Fruit fly (Drosophila melanogaster) whole organism, embryonic: ENCODE results near the gene Pex10.
A peak's percentile ranks its signal among the peaks of the same experiment; 100 is the strongest.

ENCODE experiments used
- Aef1 ChIP-seq: fragments of 200-800 bp; sonication (Bioruptor generic); IDR thresholded peaks from 3 replicates; pipeline ENCODE4 v1.3.6; 2022; ENCODE audit warnings: missing biosample characterization, missing genetic modification characterization
- Antp ChIP-seq: fragments of 200-800 bp; sonication (Bioruptor generic); optimal IDR thresholded peaks from 3 replicates; lab custom pipeline; 2016; ENCODE audit warnings: missing biosample characterization, missing genetic modification characterization
- Atf6 ChIP-seq: fragments of 200-800 bp; sonication (Bioruptor generic); IDR thresholded peaks from 2 replicates; pipeline ENCODE4 v1.3.6; 2022; ENCODE audit warnings: missing biosample characterization, missing genetic modification characterization
- B-H1 ChIP-seq: fragments of 200-800 bp; sonication (Bioruptor generic); IDR thresholded peaks from 3 replicates; pipeline ENCODE4 v1.3.6; 2022; ENCODE audit warnings: missing biosample characterization, missing genetic modification characterization
- BtbVII ChIP-seq: fragments of 200-800 bp; sonication (Bioruptor generic); optimal IDR thresholded peaks from 3 replicates; lab custom pipeline; 2017; ENCODE audit warnings: missing biosample characterization, mild to moderate bottlenecking, missing genetic modification characterization
- Bteb2 ChIP-seq: fragments of 200-800 bp; sonication (Bioruptor generic); optimal IDR thresholded peaks from 2 replicates; lab custom pipeline; 2016; ENCODE audit warnings: missing biosample characterization, missing genetic modification characterization
- CG10267 ChIP-seq: fragments of 200-800 bp; sonication (Bioruptor generic); optimal IDR thresholded peaks from 2 replicates; lab custom pipeline; 2018; ENCODE audit warnings: missing biosample characterization, mild to moderate bottlenecking, missing genetic modification characterization, moderate library complexity
- CG12071 ChIP-seq: fragments of 200-800 bp; sonication (Bioruptor generic); optimal IDR thresholded peaks from 3 replicates; lab custom pipeline; 2018; ENCODE audit warnings: missing biosample characterization, mild to moderate bottlenecking, missing genetic modification characterization
- CG12104 ChIP-seq: fragments of 200-800 bp; sonication (Bioruptor generic); optimal IDR thresholded peaks from 3 replicates; lab custom pipeline; 2016; ENCODE audit warnings: missing biosample characterization, missing genetic modification characterization
- CG12155 ChIP-seq: fragments of 200-800 bp; sonication (Bioruptor generic); optimal IDR thresholded peaks from 3 replicates; lab custom pipeline; 2016; ENCODE audit warnings: missing biosample characterization, missing genetic modification characterization
- CG13424 ChIP-seq: fragments of 200-800 bp; sonication (Bioruptor generic); optimal IDR thresholded peaks from 2 replicates; lab custom pipeline; 2019; ENCODE audit warnings: missing biosample characterization, mild to moderate bottlenecking, missing genetic modification characterization, moderate library complexity
- CG14014 ChIP-seq: fragments of 200-800 bp; sonication (Bioruptor generic); IDR thresholded peaks from 2 replicates; pipeline ENCODE4 v1.3.6; 2022; ENCODE audit warnings: missing biosample characterization, missing genetic modification characterization
- CG15601 ChIP-seq: fragments of 200-800 bp; sonication (Bioruptor generic); optimal IDR thresholded peaks from 3 replicates; lab custom pipeline; 2019; ENCODE audit warnings: missing biosample characterization, mild to moderate bottlenecking, missing genetic modification characterization, moderate library complexity
- CG17186 ChIP-seq: fragments of 200-800 bp; sonication (Bioruptor generic); optimal IDR thresholded peaks from 3 replicates; lab custom pipeline; 2017; ENCODE audit warnings: missing biosample characterization, missing genetic modification reagents, missing genetic modification characterization
- CG17361 ChIP-seq: fragments of 200-800 bp; sonication (Bioruptor generic); IDR thresholded peaks from 3 replicates; pipeline ENCODE4 v1.3.6; 2022; ENCODE audit warnings: missing biosample characterization, missing genetic modification characterization
- CG32772 ChIP-seq: fragments of 200-800 bp; sonication (Bioruptor generic); IDR thresholded peaks from 2 replicates; pipeline ENCODE4 v1.3.6; 2022; ENCODE audit warnings: missing biosample characterization, missing genetic modification characterization
- CG34376 ChIP-seq: fragments of 200-800 bp; sonication (Bioruptor generic); optimal IDR thresholded peaks from 2 replicates; lab custom pipeline; 2018; ENCODE audit warnings: missing biosample characterization, mild to moderate bottlenecking, missing genetic modification characterization
- CG4424 ChIP-seq: fragments of 200-800 bp; sonication (Bioruptor generic); optimal IDR thresholded peaks from 3 replicates; lab custom pipeline; 2016; ENCODE audit warnings: missing biosample characterization, missing genetic modification characterization
- CG4730 ChIP-seq: fragments of 200-800 bp; sonication (Bioruptor generic); IDR thresholded peaks from 2 replicates; pipeline ENCODE4 v1.3.6; 2022; ENCODE audit warnings: missing biosample characterization, missing genetic modification characterization
- CG4854 ChIP-seq: fragments of 200-800 bp; sonication (Bioruptor generic); optimal IDR thresholded peaks from 2 replicates; lab custom pipeline; 2016; ENCODE audit warnings: missing biosample characterization, missing genetic modification characterization, inconsistent platforms
- CG8359 ChIP-seq: fragments of 200-800 bp; sonication (Bioruptor generic); optimal IDR thresholded peaks from 2 replicates; lab custom pipeline; 2017; ENCODE audit warnings: missing biosample characterization, mild to moderate bottlenecking, missing genetic modification characterization, borderline replicate concordance
- Dfd ChIP-seq, 2 experiments: fragments of >200 bp; optimal IDR thresholded peaks; 2 replicates each; lab custom pipeline; 2017; ENCODE audit warnings: missing biosample characterization in 2 of 2, missing genetic modification characterization in 2 of 2
- Dp ChIP-seq: fragments of 200-800 bp; sonication (Bioruptor generic); optimal IDR thresholded peaks from 2 replicates; lab custom pipeline; 2018; ENCODE audit warnings: missing biosample characterization, mild to moderate bottlenecking, missing genetic modification characterization, moderate library complexity
- Drgx ChIP-seq: fragments of 200-800 bp; sonication (Bioruptor generic); IDR thresholded peaks from 2 replicates; pipeline ENCODE4 v1.3.6; 2022; ENCODE audit warnings: missing biosample characterization, missing genetic modification characterization
- Fer1 ChIP-seq: fragments of 200-800 bp; sonication (Bioruptor generic); optimal IDR thresholded peaks from 2 replicates; lab custom pipeline; 2017; ENCODE audit warnings: missing biosample characterization, mild to moderate bottlenecking, missing genetic modification characterization
- HLH3B ChIP-seq: fragments of 200-800 bp; sonication (Bioruptor generic); IDR thresholded peaks from 2 replicates; pipeline ENCODE4 v1.3.6; 2022; ENCODE audit warnings: missing biosample characterization, missing genetic modification characterization
- HLH4C ChIP-seq: fragments of 200-800 bp; sonication (Bioruptor generic); IDR thresholded peaks from 3 replicates; pipeline ENCODE4 v1.3.6; 2022; ENCODE audit warnings: missing biosample characterization, missing genetic modification characterization; ENCODE audit not compliant: partially characterized antibody
- MBD-R2 ChIP-seq: fragments of 200-800 bp; sonication (Bioruptor generic); IDR thresholded peaks from 2 replicates; pipeline ENCODE4 v1.3.6; 2022; ENCODE audit warnings: missing biosample characterization, missing genetic modification characterization
- MESR4 ChIP-seq: fragments of 200-800 bp; sonication (Bioruptor generic); optimal IDR thresholded peaks from 2 replicates; lab custom pipeline; 2018; ENCODE audit warnings: missing biosample characterization, mild to moderate bottlenecking, missing genetic modification characterization, moderate library complexity
- Med ChIP-seq: fragments of 200-800 bp; sonication (Bioruptor generic); peaks from one replicate; lab custom pipeline; 2016; ENCODE audit warnings: missing biosample characterization, missing genetic modification characterization, mild to moderate bottlenecking, inconsistent platforms, moderate library complexity
- Mrtf ChIP-seq: fragments of 200-800 bp; sonication (Bioruptor generic); IDR thresholded peaks from 3 replicates; pipeline ENCODE4 v1.3.6; 2022; ENCODE audit warnings: missing biosample characterization, missing genetic modification characterization
- Neu2 ChIP-seq: fragments of 200-800 bp; sonication (Bioruptor generic); optimal IDR thresholded peaks from 3 replicates; lab custom pipeline; 2016; ENCODE audit warnings: missing biosample characterization, missing genetic modification characterization, borderline replicate concordance
- Ptx1 ChIP-seq: fragments of 200-800 bp; sonication (Bioruptor generic); IDR thresholded peaks from 2 replicates; pipeline ENCODE4 v1.3.6; 2022; ENCODE audit warnings: missing biosample characterization, missing genetic modification characterization
- Sin3A ChIP-seq: fragments of >200 bp; optimal IDR thresholded peaks from 2 replicates; lab custom pipeline; 2018
- Trl ChIP-seq, 3 experiments: fragments of >200 bp in 2 of 3; fragments of 200-800 bp in 1 of 3; sonication (Bioruptor generic) in 1 of 3; optimal IDR thresholded peaks; 2 replicates in 1 of 3; 3 replicates in 2 of 3; lab custom pipeline; 2016 to 2017; ENCODE audit warnings: missing biosample characterization in 1 of 3, missing genetic modification characterization in 1 of 3
- al ChIP-seq: fragments of 200-800 bp; sonication (Bioruptor generic); IDR thresholded peaks from 2 replicates; pipeline ENCODE4 v1.3.6; 2022; ENCODE audit warnings: missing biosample characterization, missing genetic modification characterization
- bigmax ChIP-seq: fragments of 200-800 bp; sonication (Bioruptor generic); optimal IDR thresholded peaks from 2 replicates; lab custom pipeline; 2018; ENCODE audit warnings: missing biosample characterization, mild to moderate bottlenecking, missing genetic modification characterization
- chif ChIP-seq, 2 experiments: fragments of 200-800 bp; sonication (Bioruptor generic); optimal IDR thresholded peaks; 3 replicates each; lab custom pipeline; 2016; ENCODE audit warnings: missing biosample characterization in 2 of 2, missing genetic modification characterization in 2 of 2
- chm ChIP-seq: fragments of 200-800 bp; sonication (Bioruptor generic); IDR thresholded peaks from 2 replicates; pipeline ENCODE4 v1.3.6; 2022; ENCODE audit warnings: missing biosample characterization, missing genetic modification characterization
- en ChIP-seq: fragments of 200-800 bp; sonication (Bioruptor generic); optimal IDR thresholded peaks from 2 replicates; lab custom pipeline; 2016; ENCODE audit warnings: missing biosample characterization, missing genetic modification characterization
- ftz-f1 ChIP-seq: fragments of 200-800 bp; sonication (Bioruptor generic); optimal IDR thresholded peaks from 2 replicates; lab custom pipeline; 2016; ENCODE audit warnings: missing biosample characterization, missing genetic modification characterization
- kay ChIP-seq: fragments of 200-800 bp; sonication (Bioruptor generic); optimal IDR thresholded peaks from 2 replicates; lab custom pipeline; 2016; ENCODE audit warnings: missing biosample characterization, missing genetic modification characterization
- luna ChIP-seq: fragments of 200-800 bp; sonication (Bioruptor generic); optimal IDR thresholded peaks from 2 replicates; lab custom pipeline; 2016; ENCODE audit warnings: missing biosample characterization, missing genetic modification characterization
- mirr ChIP-seq: fragments of 200-800 bp; sonication (Bioruptor generic); optimal IDR thresholded peaks from 3 replicates; lab custom pipeline; 2018; ENCODE audit warnings: missing biosample characterization, mild to moderate bottlenecking, missing genetic modification characterization
- pros ChIP-seq: fragments of 200-800 bp; sonication (Bioruptor generic); optimal IDR thresholded peaks from 3 replicates; lab custom pipeline; 2019; ENCODE audit warnings: missing biosample characterization, mild to moderate bottlenecking, missing genetic modification characterization, moderate library complexity
- schlank ChIP-seq: fragments of 200-800 bp; sonication (Bioruptor generic); optimal IDR thresholded peaks from 2 replicates; lab custom pipeline; 2018; ENCODE audit warnings: missing biosample characterization, mild to moderate bottlenecking, missing genetic modification characterization
- slou ChIP-seq: fragments of 200-800 bp; sonication (Bioruptor generic); optimal IDR thresholded peaks from 3 replicates; lab custom pipeline; 2016; ENCODE audit warnings: missing biosample characterization, missing genetic modification characterization
- sqz ChIP-seq: fragments of 200-800 bp; sonication (Bioruptor generic); optimal IDR thresholded peaks from 3 replicates; lab custom pipeline; 2018; ENCODE audit warnings: missing biosample characterization, mild to moderate bottlenecking, missing genetic modification characterization
- sr ChIP-seq: fragments of 200-800 bp; sonication (Bioruptor generic); IDR thresholded peaks from 3 replicates; pipeline ENCODE4 v1.3.6; 2022; ENCODE audit warnings: missing biosample characterization, missing genetic modification characterization
- twi ChIP-seq: fragments of 200-800 bp; optimal IDR thresholded peaks from 2 replicates; lab custom pipeline; 2019; ENCODE audit warnings: missing biosample characterization, mild to moderate bottlenecking, missing genetic modification characterization, moderate library complexity

Pex10 gene

dm6 chr3L:1515820-1516540 is 42.0 kb upstream of the Pex10 start (continued):
- peak; percentile 23 for TF ChIP-seq CG12104 (GFP tag; lab: Kevin White, UChicago)
- TF ChIP-seq CG14014: peak; percentile 49; the same call in 1 of the 2 replicates
- peak; percentile 22 for TF ChIP-seq CG4854 (GFP tag; lab: Kevin White, UChicago)
- TF ChIP-seq Atf6 (GFP tag; lab: Robert Waterston, UW): 0 out of 2 replicates have a peak, but pooled peaks have one; percentile 24
- no peak for TF ChIP-seq Dfd (GFP tag; optimal IDR thresholded peaks at IDR 0.05; lab: Kevin White, UChicago)
- peak; percentile 76 for TF ChIP-seq twi (tag; lab: Kevin White, UChicago)
- TF ChIP-seq Sin3A (lab: Kevin White, UChicago): no peak
- TF ChIP-seq Aef1 (GFP tag; lab: Robert Waterston, UW): peak; percentile 37; the same call in 1 of the 3 replicates
- TF ChIP-seq kay (GFP tag; lab: Kevin White, UChicago): no peak
- TF ChIP-seq Fer1: peak; percentile 13
- no peak for TF ChIP-seq HLH4C (GFP tag; lab: Robert Waterston, UW)
- no peak for TF ChIP-seq mirr (GFP tag; lab: Kevin White, UChicago)
- peak; percentile 70 for TF ChIP-seq Ptx1 (GFP tag; lab: Robert Waterston, UW)
- no peak for TF ChIP-seq bigmax (GFP tag; lab: Kevin White, UChicago)
- TF ChIP-seq MBD-R2: no peak
- TF ChIP-seq CG8359 (GFP tag; lab: Kevin White, UChicago): peak; percentile 64
- peak; percentile 8 for TF ChIP-seq MESR4
- peak; percentile 61; the same call in 1 of the 2 replicates for TF ChIP-seq chm (GFP tag; lab: Robert Waterston, UW)
- TF ChIP-seq B-H1 (GFP tag; lab: Robert Waterston, UW): peak; percentile 35; the same call in 2 of the 3 replicates
- TF ChIP-seq CG17186 (GFP tag; lab: Kevin White, UChicago): peak; percentile 6
- peak; percentile 46; the same call in 1 of the 3 replicates for TF ChIP-seq Mrtf
- TF ChIP-seq en: no peak
- no peak for TF ChIP-seq CG34376
- TF ChIP-seq CG4424 (GFP tag; lab: Kevin White, UChicago): peak; percentile 74
- peak; percentile 41 for TF ChIP-seq CG4730 (GFP tag; lab: Robert Waterston, UW)
- no peak for TF ChIP-seq ftz-f1 (GFP tag; lab: Kevin White, UChicago)
- TF ChIP-seq CG17361: peak; percentile 82
- no peak for TF ChIP-seq Bteb2 (GFP tag; lab: Kevin White, UChicago)
- TF ChIP-seq chif (GFP tag; optimal IDR thresholded peaks at IDR 0.05; lab: Kevin White, UChicago): peak; percentile 63 to 84
- TF ChIP-seq CG15601 (tag; lab: Kevin White, UChicago): peak; percentile 82
- no peak for TF ChIP-seq Neu2 (GFP tag; lab: Kevin White, UChicago)
- TF ChIP-seq Drgx (GFP tag; lab: Robert Waterston, UW): peak; percentile 79
- TF ChIP-seq al (GFP tag; lab: Robert Waterston, UW): no peak
- TF ChIP-seq HLH3B (GFP tag; lab: Robert Waterston, UW): peak; percentile 53; the same call in 1 of the 2 replicates
- TF ChIP-seq CG32772: peak; percentile 40
- peak; percentile 93 for TF ChIP-seq Med
- TF ChIP-seq pros: peak; percentile 53
- TF ChIP-seq BtbVII (GFP tag; lab: Kevin White, UChicago): peak; percentile 26
- no peak for TF ChIP-seq luna
- TF ChIP-seq Trl (optimal IDR thresholded peaks at IDR 0.05; lab: Kevin White, UChicago): peak; percentile 18 to 37
- peak; percentile 61 for TF ChIP-seq Trl (GFP tag; optimal IDR thresholded peaks at IDR 0.05; lab: Kevin White, UChicago)
- no peak for TF ChIP-seq schlank
- TF ChIP-seq CG13424 (tag; lab: Kevin White, UChicago): peak; percentile 76
- TF ChIP-seq Dp (GFP tag; lab: Kevin White, UChicago): no peak
- TF ChIP-seq CG12155 (GFP tag; lab: Kevin White, UChicago): peak; percentile 64
- TF ChIP-seq sr: no peak
- no peak for TF ChIP-seq slou (GFP tag; lab: Kevin White, UChicago)
- peak; percentile 31 for TF ChIP-seq sqz (GFP tag; lab: Kevin White, UChicago)
- peak; percentile 53 for TF ChIP-seq CG12071
- TF ChIP-seq CG10267: peak; percentile 56
- TF ChIP-seq Antp: peak; percentile 68
